Worm (Caenorhabditis elegans): Measurements from ENCODE around the gene mpst-2.

The mpst-2 gene

DNA sequence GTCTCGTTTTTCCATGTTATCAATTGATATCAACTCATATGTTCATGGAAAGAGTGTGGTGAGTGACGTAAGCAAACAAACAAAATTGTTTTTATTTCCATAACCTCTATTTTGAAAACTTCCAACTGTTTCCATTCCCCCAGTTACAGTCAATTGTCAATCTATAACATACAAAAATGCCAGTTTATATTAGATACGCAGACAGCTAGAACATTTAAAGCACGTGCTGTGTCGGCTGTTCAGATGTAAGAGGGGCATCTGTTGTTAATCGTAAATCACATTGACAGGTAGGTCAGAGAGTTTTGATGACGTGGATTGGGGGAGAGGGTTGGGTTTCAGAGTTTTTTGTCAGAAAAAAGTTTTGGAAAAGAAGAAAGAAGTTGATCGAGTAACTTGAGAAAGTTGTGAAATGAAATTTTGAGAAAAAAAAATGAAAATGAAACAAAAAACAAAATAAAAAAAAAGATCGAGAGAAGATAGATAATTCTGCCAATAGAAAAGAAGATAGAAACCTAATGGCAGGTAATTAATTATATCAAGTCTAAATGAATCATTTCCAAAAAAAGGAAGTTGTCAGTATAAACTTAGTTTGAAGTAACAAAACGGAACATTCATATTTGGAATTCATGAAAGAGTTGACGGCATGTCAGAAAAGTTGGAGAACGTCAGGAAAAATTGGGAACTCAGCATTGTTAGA lies 44.6 kb downstream of the mpst-2 start:
- TF ChIP-seq lsy-12 (tag; optimal IDR thresholded peaks at IDR 0.05) (no peak), nhr-12 (tag; optimal IDR thresholded peaks at IDR 0.05) (no peak), fos-1 (tag; optimal IDR thresholded peaks at IDR 0.05) (no peak), nfya-1 (tag; optimal IDR thresholded peaks at IDR 0.05; ENCODE audit: insufficient read depth) (peak; percentile 61), ceh-16 (tag; optimal IDR thresholded peaks at IDR 0.05) (no peak), lin-39 (tag; optimal IDR thresholded peaks at IDR 0.05) (peak; percentile 28), nhr-43 (tag; optimal IDR thresholded peaks at IDR 0.05; ENCODE audit: poor library complexity, severe bottlenecking) (no peak), mml-1 (tag; optimal IDR thresholded peaks at IDR 0.05) (no peak), nhr-237 (tag; optimal IDR thresholded peaks at IDR 0.05) (no peak), snpc-4 (tag; optimal IDR thresholded peaks at IDR 0.05) (no peak), pha-4 (tag; optimal IDR thresholded peaks at IDR 0.05) (peak; percentile 66), ama-1 (optimal IDR thresholded peaks at IDR 0.05) (peak; percentile 80), nhr-77 (tag; optimal IDR thresholded peaks at IDR 0.05) (no peak), fkh-2 (tag; optimal IDR thresholded peaks at IDR 0.05) (no peak), pqm-1 (tag; optimal IDR thresholded peaks at IDR 0.05) (peak; percentile 11), hmg-11 (tag; optimal IDR thresholded peaks at IDR 0.05) (peak; percentile 24), tbx-2 (tag; optimal IDR thresholded peaks at IDR 0.05) (no peak), unc-62 (GFP tag; optimal IDR thresholded peaks at IDR 0.05) (peak; percentile 2), fkh-10 (GFP tag; optimal IDR thresholded peaks at IDR 0.05) (no peak), ceh-9 (tag; optimal IDR thresholded peaks at IDR 0.05) (no peak), egl-27 (tag; optimal IDR thresholded peaks at IDR 0.05) (no peak), skn-1 (tag; optimal IDR thresholded peaks at IDR 0.05) (peak; percentile 10), unc-39 (tag; optimal IDR thresholded peaks at IDR 0.05) (no peak), elt-3 (tag; optimal IDR thresholded peaks at IDR 0.05) (no peak), sea-2 (GFP tag; optimal IDR thresholded peaks at IDR 0.05) (no peak), ceh-82 (tag; optimal IDR thresholded peaks at IDR 0.05) (no peak), nhr-23 (tag; optimal IDR thresholded peaks at IDR 0.05) (peak; percentile 51), ceh-28 (tag; optimal IDR thresholded peaks at IDR 0.05) (peak; percentile 1), R02D3.7 (tag; optimal IDR thresholded peaks at IDR 0.05) (no peak), nhr-11 (tag; optimal IDR thresholded peaks at IDR 0.05) (no peak), ztf-11 (tag; optimal IDR thresholded peaks at IDR 0.05) (no peak), nhr-76 (tag; optimal IDR thresholded peaks at IDR 0.05) (no peak), nhr-67 (tag; optimal IDR thresholded peaks at IDR 0.05) (no peak), jun-1 (tag; optimal IDR thresholded peaks at IDR 0.05) (peak; percentile 7), elt-1 (tag; optimal IDR thresholded peaks at IDR 0.05) (no peak), ztf-4 (tag; optimal IDR thresholded peaks at IDR 0.05) (no peak), aly-2 (tag; optimal IDR thresholded peaks at IDR 0.05) (no peak), nhr-28 (tag; optimal IDR thresholded peaks at IDR 0.05) (no peak), mdl-1 (tag; optimal IDR thresholded peaks at IDR 0.05) (peak; percentile 73), egl-5 (tag; optimal IDR thresholded peaks at IDR 0.05) (no peak), ZK546.5 (tag; optimal IDR thresholded peaks at IDR 0.05) (no peak), lin-15B (tag; optimal IDR thresholded peaks at IDR 0.05) (no peak), elt-2 (tag; optimal IDR thresholded peaks at IDR 0.05) (peak; percentile 76), zag-1 (tag; optimal IDR thresholded peaks at IDR 0.05) (no peak), daf-12 (tag; optimal IDR thresholded peaks at IDR 0.05) (no peak), nhr-25 (tag; optimal IDR thresholded peaks at IDR 0.05) (peak; percentile 64), eor-1 (tag; optimal IDR thresholded peaks at IDR 0.05) (no peak)
